Fruit fly (Drosophila melanogaster) whole organism: ENCODE data around the gene CG5466.

Source experiments
- CG8478 ChIP-seq: fragments of >200 bp; optimal IDR thresholded peaks from 2 replicates; lab custom pipeline; 2018; ENCODE audit warnings: inconsistent platforms
- Dll ChIP-seq: fragments of >200 bp; optimal IDR thresholded peaks from 2 replicates; lab custom pipeline; 2017
- EcR ChIP-seq, 2 experiments: fragments of >200 bp; optimal IDR thresholded peaks; 2 replicates each; lab custom pipeline; 2017; ENCODE audit warnings: missing biosample characterization in 2 of 2, missing genetic modification characterization in 2 of 2, missing genetic modification reagents in 2 of 2
- pan ChIP-seq: fragments of >200 bp; optimal IDR thresholded peaks from 2 replicates; lab custom pipeline; 2017
- psq ChIP-seq: fragments of >200 bp; optimal IDR thresholded peaks from 2 replicates; lab custom pipeline; 2017
- usp ChIP-seq: fragments of >200 bp; optimal IDR thresholded peaks from 2 replicates; lab custom pipeline; 2017; ENCODE audit warnings: missing biosample characterization, missing genetic modification characterization, mixed read lengths

The CG5466 gene

dm6 chr3R:20604078-20604477 is 13.6 kb upstream of the CG5466 start:
- no peak for TF ChIP-seq usp
- no peak for TF ChIP-seq EcR (GFP tag; optimal IDR thresholded peaks at IDR 0.05; lab: Kevin White, UChicago)
- no peak for TF ChIP-seq Dll (lab: Kevin White, UChicago)
- no peak for TF ChIP-seq CG8478
- no peak for TF ChIP-seq pan

- TF ChIP-seq pan (no peak), Dll (lab: Kevin White, UChicago) (no peak), EcR (GFP tag; optimal IDR thresholded peaks at IDR 0.05; lab: Kevin White, UChicago) (no peak), usp (no peak), CG8478 (no peak), psq (lab: Kevin White, UChicago) (no peak)
Measured at dm6 chr3R:20605078-20605477, 12.6 kb upstream of the CG5466 start.

- TF ChIP-seq EcR (GFP tag; optimal IDR thresholded peaks at IDR 0.05; lab: Kevin White, UChicago), result no peak
- no peak for TF ChIP-seq usp
- TF ChIP-seq psq (lab: Kevin White, UChicago), result no peak
- no peak for TF ChIP-seq CG8478
- TF ChIP-seq pan, result no peak
Measured at dm6 chr3R:20605562-20606155, 12.0 kb upstream of the CG5466 start.

dm6 chr3R:20608199-20608598 is 9.5 kb upstream of the CG5466 start:
- TF ChIP-seq psq (lab: Kevin White, UChicago), result no peak
- no peak for TF ChIP-seq pan
- no peak for TF ChIP-seq usp
- TF ChIP-seq CG8478, result no peak

- TF ChIP-seq Dll (lab: Kevin White, UChicago) (no peak), usp (no peak), CG8478 (no peak), pan (no peak), EcR (GFP tag; optimal IDR thresholded peaks at IDR 0.05; lab: Kevin White, UChicago) (no peak), psq (lab: Kevin White, UChicago) (no peak)
Measured at dm6 chr3R:20616801-20617200, 882 bp upstream of the CG5466 start, which contains the start of gene CG15923. Gene CG15923, minus strand, starts transcription at chr3R:20616901.

dm6 chr3R:20618947-20619346 is 1.3 kb downstream of the CG5466 start:
- TF ChIP-seq usp (no peak), EcR (GFP tag; optimal IDR thresholded peaks at IDR 0.05; lab: Kevin White, UChicago) (no peak), CG8478 (no peak), pan (no peak), psq (lab: Kevin White, UChicago) (no peak), Dll (lab: Kevin White, UChicago) (no peak)

- no peak for TF ChIP-seq CG8478
- no peak for TF ChIP-seq Dll (lab: Kevin White, UChicago)
- TF ChIP-seq usp, result no peak
- TF ChIP-seq psq (lab: Kevin White, UChicago), result no peak
- no peak for TF ChIP-seq pan
- TF ChIP-seq EcR (GFP tag; optimal IDR thresholded peaks at IDR 0.05; lab: Kevin White, UChicago), result no peak
Measured at dm6 chr3R:20621805-20622286, 4.2 kb downstream of the CG5466 start, which contains the start of gene H. Gene H, plus strand, starts transcription at chr3R:20621938.

dm6 chr3R:20622297-20623168 is 4.8 kb downstream of the CG5466 start:
- TF ChIP-seq EcR (GFP tag; optimal IDR thresholded peaks at IDR 0.05; lab: Kevin White, UChicago) (no peak), CG8478 (no peak), pan (no peak), usp (no peak), Dll (lab: Kevin White, UChicago) (no peak), psq (lab: Kevin White, UChicago) (no peak)

- no peak for TF ChIP-seq pan
- no peak for TF ChIP-seq psq (lab: Kevin White, UChicago)
- TF ChIP-seq Dll (lab: Kevin White, UChicago), result no peak
- no peak for TF ChIP-seq CG8478
- no peak for TF ChIP-seq EcR (GFP tag; optimal IDR thresholded peaks at IDR 0.05; lab: Kevin White, UChicago)
- no peak for TF ChIP-seq usp
Measured at dm6 chr3R:20626123-20626522, 8.4 kb downstream of the CG5466 start.

dm6 chr3R:20633984-20634446 is 16.3 kb downstream of the CG5466 start:
- no peak for TF ChIP-seq Dll (lab: Kevin White, UChicago)
- TF ChIP-seq EcR (GFP tag; optimal IDR thresholded peaks at IDR 0.05; lab: Kevin White, UChicago), result no peak
- TF ChIP-seq CG8478, result no peak
- TF ChIP-seq pan, result no peak
- TF ChIP-seq usp, result no peak

dm6 chr3R:20634674-20635594 is 17.3 kb downstream of the CG5466 start, which contains the start of the genes Pi3K92E and Lrrk:
Gene Pi3K92E, minus strand, starts transcription at chr3R:20634732.
Gene Lrrk, plus strand, starts transcription at chr3R:20635480.
- no peak for TF ChIP-seq EcR (GFP tag; optimal IDR thresholded peaks at IDR 0.05; lab: Kevin White, UChicago)
- no peak for TF ChIP-seq Dll (lab: Kevin White, UChicago)
- TF ChIP-seq psq (lab: Kevin White, UChicago), result no peak
- no peak for TF ChIP-seq usp
- no peak for TF ChIP-seq CG8478
- TF ChIP-seq pan, result no peak

dm6 chr3R:20635735-20636134 is 18.1 kb downstream of the CG5466 start:
- TF ChIP-seq usp (no peak), pan (no peak), EcR (GFP tag; optimal IDR thresholded peaks at IDR 0.05; lab: Kevin White, UChicago) (no peak), Dll (lab: Kevin White, UChicago) (no peak), CG8478 (no peak), psq (lab: Kevin White, UChicago) (no peak)
